Worm (Caenorhabditis elegans) whole organism, early embryonic: ENCODE data around the gene ZK896.4.

ENCODE experiments used
- B0310.2 ChIP-seq: sonication (generic microtip); optimal IDR thresholded peaks from 2 replicates; lab custom pipeline; 2016; ENCODE audit warnings: mild to moderate bottlenecking, missing genetic modification characterization, missing compliant biosample characterization
- F13C5.2 ChIP-seq: sonication (generic microtip); optimal IDR thresholded peaks from 2 replicates; lab custom pipeline; 2017; ENCODE audit warnings: mild to moderate bottlenecking, missing genetic modification characterization, inconsistent platforms, missing compliant biosample characterization
- aly-1 ChIP-seq: sonication (generic microtip); optimal IDR thresholded peaks from 2 replicates; lab custom pipeline; 2016; ENCODE audit warnings: missing genetic modification characterization, missing compliant biosample characterization
- ama-1 ChIP-seq: fragments of 150-350 bp; optimal IDR thresholded peaks from 2 replicates; lab custom pipeline; 2014
- ceh-13 ChIP-seq: fragments of 200-800 bp; sonication (Bioruptor generic); optimal IDR thresholded peaks from 2 replicates; lab custom pipeline; 2018; ENCODE audit warnings: mild to moderate bottlenecking, missing genetic modification characterization, missing compliant biosample characterization
- ceh-36 ChIP-seq: sonication (generic microtip); optimal IDR thresholded peaks from 2 replicates; lab custom pipeline; 2016; ENCODE audit warnings: missing genetic modification characterization, inconsistent platforms, missing compliant biosample characterization
- ets-7 ChIP-seq: sonication (generic microtip); optimal IDR thresholded peaks from 2 replicates; lab custom pipeline; 2016; ENCODE audit warnings: missing genotype, missing genetic modification characterization, missing compliant biosample characterization
- flt-1 ChIP-seq: fragments of 200-800 bp; sonication (Bioruptor generic); IDR thresholded peaks from 2 replicates; pipeline ENCODE4 v1.3.6; 2022; ENCODE audit warnings: missing genetic modification characterization, missing compliant biosample characterization
- hmbx-1 ChIP-seq: sonication (generic microtip); optimal IDR thresholded peaks from 2 replicates; lab custom pipeline; 2016; ENCODE audit warnings: mild to moderate bottlenecking, missing genetic modification characterization, missing compliant biosample characterization
- hmg-4 ChIP-seq: fragments of 200-800 bp; sonication (Bioruptor generic); optimal IDR thresholded peaks from 2 replicates; lab custom pipeline; 2018; ENCODE audit warnings: mild to moderate bottlenecking, missing genetic modification characterization, missing compliant biosample characterization
- hnd-1 ChIP-seq: sonication (generic microtip); optimal IDR thresholded peaks from 2 replicates; lab custom pipeline; 2016; ENCODE audit warnings: missing genetic modification characterization, missing compliant biosample characterization
- pes-1 ChIP-seq: fragments of 200-800 bp; sonication (Bioruptor generic); IDR thresholded peaks from 2 replicates; pipeline ENCODE4 v1.3.6; 2022; ENCODE audit warnings: missing genetic modification reagents, missing genetic modification characterization, missing compliant biosample characterization
- sea-1 ChIP-seq: fragments of 200-800 bp; sonication (Bioruptor generic); conservative IDR thresholded peaks from 2 replicates; pipeline ENCODE4 v1.3.6; 2022; ENCODE audit warnings: missing genetic modification characterization, missing compliant biosample characterization
- tbx-11 ChIP-seq: fragments of 200-800 bp; sonication (Bioruptor generic); IDR thresholded peaks from 2 replicates; pipeline ENCODE4 v1.3.6; 2022; ENCODE audit warnings: missing genetic modification characterization, missing compliant biosample characterization
- tbx-37 ChIP-seq: fragments of 200-800 bp; sonication (Bioruptor generic); conservative IDR thresholded peaks from 2 replicates; pipeline ENCODE4 v1.3.6; 2022; ENCODE audit warnings: missing genetic modification reagents, missing genetic modification characterization, missing compliant biosample characterization
- tra-4 ChIP-seq: sonication (generic microtip); optimal IDR thresholded peaks from 2 replicates; lab custom pipeline; 2017; ENCODE audit warnings: missing genetic modification characterization, missing compliant biosample characterization

Gene ZK896.4

ce11 chrIV:12833698-12834416, 49.2 kb downstream of the ZK896.4 start:
- TF ChIP-seq tbx-11 (no peak), ets-7 (tag; lab: Kevin White, UChicago) (no peak)

- TF ChIP-seq ceh-36 (tag; lab: Kevin White, UChicago) = no peak
- no peak for TF ChIP-seq B0310.2 (tag; lab: Kevin White, UChicago)
- no peak for TF ChIP-seq tra-4
- no peak for TF ChIP-seq tbx-11
- no peak for TF ChIP-seq F13C5.2 (tag; lab: Kevin White, UChicago)
- no peak for TF ChIP-seq ceh-13 (GFP tag; lab: Kevin White, UChicago)
- no peak for TF ChIP-seq hmg-4
- TF ChIP-seq ets-7 (tag; lab: Kevin White, UChicago) = no peak
- no peak for TF ChIP-seq sea-1 (GFP tag; lab: Robert Waterston, UW)
- no peak for TF ChIP-seq aly-1 (tag; lab: Kevin White, UChicago)
- no peak for TF ChIP-seq flt-1 (GFP tag; lab: Robert Waterston, UW)
- no peak for TF ChIP-seq pes-1 (GFP tag; lab: Robert Waterston, UW)
- no peak for TF ChIP-seq ama-1 (lab: Kevin White, UChicago)
- TF ChIP-seq hmbx-1 = no peak
- no peak for TF ChIP-seq tbx-37 (GFP tag; lab: Robert Waterston, UW)
- no peak for TF ChIP-seq hnd-1 (tag; lab: Kevin White, UChicago)
These were observed 51.2 kb downstream of the ZK896.4 start for ce11 chrIV:12831609-12832500.

ce11 chrIV:12830829-12831392, 52.2 kb downstream of the ZK896.4 start:
- TF ChIP-seq tra-4 = no peak
- no peak; the same call in 1 of the 2 replicates for TF ChIP-seq tbx-37 (GFP tag; lab: Robert Waterston, UW)
- no peak for TF ChIP-seq aly-1 (tag; lab: Kevin White, UChicago)
